Worm (Caenorhabditis elegans): Measurements from ENCODE around the gene srbc-71.

The srbc-71 gene

ce11 chrIV:4176088-4176487 is 49.7 kb downstream of the srbc-71 start, which contains the start of gene dnj-15:
TSS of gene dnj-15 (plus strand) at chrIV:4176388.
- no peak for TF ChIP-seq sea-2 (GFP tag; optimal IDR thresholded peaks at IDR 0.05)
- TF ChIP-seq unc-39 (tag; optimal IDR thresholded peaks at IDR 0.05), result no peak
- no peak for TF ChIP-seq elt-2 (tag; optimal IDR thresholded peaks at IDR 0.05)
- TF ChIP-seq snpc-4 (tag; optimal IDR thresholded peaks at IDR 0.05), result no peak

Measured in whole organism, L3 larva.